Worm (Caenorhabditis elegans): ENCODE results near the gene C29F9.9.
A peak's percentile ranks its signal among the peaks of the same experiment; 100 is the strongest.

The C29F9.9 gene

DNA sequence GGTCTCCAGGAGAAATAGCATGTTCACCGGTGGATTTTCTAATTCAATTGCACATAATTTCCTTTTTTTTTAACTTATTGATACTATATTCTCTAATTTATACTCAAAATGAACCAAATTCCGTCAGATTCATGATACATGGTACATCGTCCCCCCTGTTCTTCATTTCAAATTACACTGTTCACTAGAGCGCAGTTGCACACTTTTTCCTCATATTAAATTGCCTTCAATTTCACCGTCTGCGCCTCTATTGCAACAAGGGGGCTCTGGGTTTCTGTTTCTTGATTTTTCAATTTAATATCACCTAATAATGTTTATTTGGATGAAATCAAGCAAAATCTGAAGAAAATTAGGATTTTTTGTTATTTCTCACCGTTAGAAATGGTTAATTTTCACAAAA lies 32.9 kb upstream of the C29F9.9 start (continued):
- no peak for TF ChIP-seq lin-15B (tag; optimal IDR thresholded peaks at IDR 0.05)
- TF ChIP-seq unc-62 (GFP tag; optimal IDR thresholded peaks at IDR 0.05 in 1 of 2) = no peak
- no peak for TF ChIP-seq unc-62 (tag; optimal IDR thresholded peaks at IDR 0.05)
- TF ChIP-seq saeg-2 (GFP tag; IDR thresholded peaks at IDR 0.05) = no peak
- TF ChIP-seq tra-1 (GFP tag; IDR thresholded peaks at IDR 0.05) = no peak
- no peak for TF ChIP-seq attf-4 (tag; optimal IDR thresholded peaks at IDR 0.05)
- peak; percentile 81 for TF ChIP-seq dve-1 (tag; optimal IDR thresholded peaks at IDR 0.05; ENCODE audit: insufficient read depth)
- no peak for TF ChIP-seq duxl-1 (tag; optimal IDR thresholded peaks at IDR 0.05; ENCODE audit: poor library complexity)
- no peak for TF ChIP-seq zip-11 (GFP tag; IDR thresholded peaks at IDR 0.05)
- TF ChIP-seq D1046.2 (GFP tag; IDR thresholded peaks at IDR 0.05) = no peak
- TF ChIP-seq nhr-28 (tag; optimal IDR thresholded peaks at IDR 0.05) = peak; percentile 50
- TF ChIP-seq dmd-8 (GFP tag; IDR thresholded peaks at IDR 0.05) = no peak
- TF ChIP-seq ceh-28 (tag; optimal IDR thresholded peaks at IDR 0.05) = no peak
- TF ChIP-seq fos-1 (tag; optimal IDR thresholded peaks at IDR 0.05) = no peak
- no peak for TF ChIP-seq unc-130 (GFP tag; optimal IDR thresholded peaks at IDR 0.05)
- TF ChIP-seq F26F4.8 (GFP tag; conservative IDR thresholded peaks at IDR 0.05) = no peak
- no peak for TF ChIP-seq ama-1 (optimal IDR thresholded peaks at IDR 0.05)
- no peak for TF ChIP-seq zfp-2 (tag; optimal IDR thresholded peaks at IDR 0.05)
- no peak for TF ChIP-seq ZK546.5 (tag; optimal IDR thresholded peaks at IDR 0.05)
- TF ChIP-seq ceh-20 (GFP tag; IDR thresholded peaks at IDR 0.05) = no peak
- no peak for TF ChIP-seq zip-2 (tag; optimal IDR thresholded peaks at IDR 0.05)
- no peak for TF ChIP-seq mep-1 (tag; optimal IDR thresholded peaks at IDR 0.05)
- no peak for TF ChIP-seq daf-16 (GFP tag; optimal IDR thresholded peaks at IDR 0.05)
- TF ChIP-seq daf-16 (tag; optimal IDR thresholded peaks at IDR 0.05) = peak; percentile 63
- peak; percentile 20 for TF ChIP-seq fkh-10 (GFP tag; optimal IDR thresholded peaks at IDR 0.05)
- peak; percentile 36 for TF ChIP-seq hlh-30 (tag; optimal IDR thresholded peaks at IDR 0.05; ENCODE audit: insufficient read depth)
- peak; percentile 6 for TF ChIP-seq ces-1 (GFP tag; optimal IDR thresholded peaks at IDR 0.05)
- TF ChIP-seq dpl-1 (GFP tag; optimal IDR thresholded peaks at IDR 0.05) = peak; percentile 50
- TF ChIP-seq spr-1 (tag; optimal IDR thresholded peaks at IDR 0.05) = no peak
- TF ChIP-seq nhr-10 (tag; optimal IDR thresholded peaks at IDR 0.05) = no peak
- TF ChIP-seq daf-12 (tag; optimal IDR thresholded peaks at IDR 0.05) = no peak
- TF ChIP-seq lin-29 (GFP tag; IDR thresholded peaks at IDR 0.05) = no peak
- no peak for TF ChIP-seq madf-9 (GFP tag; conservative IDR thresholded peaks at IDR 0.05)
- TF ChIP-seq nhr-11 (tag; optimal IDR thresholded peaks at IDR 0.05) = no peak
- TF ChIP-seq nhr-41 (GFP tag; IDR thresholded peaks at IDR 0.05) = no peak
- TF ChIP-seq aha-1 (tag) = peak; percentile 78
- TF ChIP-seq Y105C5A.15 (GFP tag; IDR thresholded peaks at IDR 0.05) = no peak
- no peak for TF ChIP-seq ceh-44 (GFP tag; IDR thresholded peaks at IDR 0.05)
- TF ChIP-seq mes-2 (tag; optimal IDR thresholded peaks at IDR 0.05; ENCODE audit: poor library complexity, severe bottlenecking) = peak; percentile 74
- TF ChIP-seq skn-1 (tag; optimal IDR thresholded peaks at IDR 0.05) = no peak
- no peak for TF ChIP-seq ceh-32 (tag; optimal IDR thresholded peaks at IDR 0.05; ENCODE audit: poor library complexity)
- TF ChIP-seq zag-1 (tag; optimal IDR thresholded peaks at IDR 0.05) = no peak
- TF ChIP-seq T20F7.1 (GFP tag; optimal IDR thresholded peaks at IDR 0.05) = no peak
- TF ChIP-seq dmd-6 (GFP tag; IDR thresholded peaks at IDR 0.05) = no peak
- TF ChIP-seq egl-27 (tag; optimal IDR thresholded peaks at IDR 0.05) = no peak
- TF ChIP-seq lim-7 (GFP tag; IDR thresholded peaks at IDR 0.05) = no peak
- no peak for TF ChIP-seq set-16 (GFP tag; IDR thresholded peaks at IDR 0.05)
- no peak for TF ChIP-seq aly-2 (tag; optimal IDR thresholded peaks at IDR 0.05)
- TF ChIP-seq ceh-62 (tag; optimal IDR thresholded peaks at IDR 0.05) = no peak
- TF ChIP-seq nhr-6 (tag; optimal IDR thresholded peaks at IDR 0.05) = peak; percentile 55
- no peak for TF ChIP-seq Y5F2A.4 (GFP tag; optimal IDR thresholded peaks at IDR 0.05)
- TF ChIP-seq nhr-77 (tag; optimal IDR thresholded peaks at IDR 0.05) = peak; percentile 8
- no peak for TF ChIP-seq nhr-25 (tag; optimal IDR thresholded peaks at IDR 0.05; ENCODE audit: borderline replicate concordance, insufficient read depth)
- TF ChIP-seq ceh-82 (tag; optimal IDR thresholded peaks at IDR 0.05) = no peak

Data from whole organism, L4 larva.